Fruit fly (Drosophila melanogaster) whole organism, embryonic: ENCODE measurements around the gene ihog.

Source experiments
- ATbp ChIP-seq: fragments of 200-800 bp; sonication (Bioruptor generic); optimal IDR thresholded peaks from 2 replicates; lab custom pipeline; 2017; ENCODE audit warnings: missing biosample characterization, mild to moderate bottlenecking, missing genetic modification characterization, missing genetic modification reagents
- B-H2 ChIP-seq: fragments of 200-800 bp; sonication (Bioruptor generic); optimal IDR thresholded peaks from 2 replicates; lab custom pipeline; 2018; ENCODE audit warnings: missing biosample characterization, mild to moderate bottlenecking, missing genetic modification characterization
- BEAF-32 ChIP-seq: fragments of 200-800 bp; sonication (Bioruptor generic); optimal IDR thresholded peaks from 3 replicates; lab custom pipeline; 2017; ENCODE audit warnings: missing biosample characterization, missing genetic modification characterization, mild to moderate bottlenecking, moderate library complexity, missing genetic modification reagents
- CG10267 ChIP-seq: fragments of 200-800 bp; sonication (Bioruptor generic); optimal IDR thresholded peaks from 2 replicates; lab custom pipeline; 2018; ENCODE audit warnings: missing biosample characterization, mild to moderate bottlenecking, missing genetic modification characterization, moderate library complexity
- CG10431 ChIP-seq: fragments of 200-800 bp; sonication (Bioruptor generic); optimal IDR thresholded peaks from 3 replicates; lab custom pipeline; 2018; ENCODE audit warnings: missing biosample characterization, mild to moderate bottlenecking, missing genetic modification characterization
- CG10543 ChIP-seq: fragments of 200-800 bp; sonication (Bioruptor generic); optimal IDR thresholded peaks from 3 replicates; lab custom pipeline; 2017; ENCODE audit warnings: missing biosample characterization, mild to moderate bottlenecking, missing genetic modification characterization, moderate library complexity
- CG12391 ChIP-seq: fragments of 200-800 bp; sonication (Bioruptor generic); optimal IDR thresholded peaks from 3 replicates; lab custom pipeline; 2018; ENCODE audit warnings: missing biosample characterization, mild to moderate bottlenecking, missing genetic modification characterization, moderate library complexity
- CG13123 ChIP-seq: fragments of 200-800 bp; sonication (Bioruptor generic); optimal IDR thresholded peaks from 2 replicates; lab custom pipeline; 2016; ENCODE audit warnings: missing biosample characterization, missing genetic modification characterization
- CG13775 ChIP-seq: fragments of 200-800 bp; sonication (Bioruptor generic); optimal IDR thresholded peaks from 3 replicates; lab custom pipeline; 2017; ENCODE audit warnings: missing biosample characterization, mild to moderate bottlenecking, missing genetic modification characterization
- CG13894 ChIP-seq: fragments of 200-800 bp; sonication (Bioruptor generic); optimal IDR thresholded peaks from 3 replicates; lab custom pipeline; 2018; ENCODE audit warnings: missing biosample characterization, mild to moderate bottlenecking, missing genetic modification characterization, moderate library complexity
- CG14860 ChIP-seq: fragments of 200-800 bp; sonication (Bioruptor generic); IDR thresholded peaks from 3 replicates; pipeline ENCODE4 v1.3.6; 2022; ENCODE audit warnings: missing biosample characterization, missing genetic modification characterization; ENCODE audit not compliant: partially characterized antibody
- CG18011 ChIP-seq: fragments of 200-800 bp; sonication (Bioruptor generic); optimal IDR thresholded peaks from 2 replicates; lab custom pipeline; 2017; ENCODE audit warnings: missing biosample characterization, missing genetic modification characterization, mild to moderate bottlenecking, moderate library complexity, missing genotype
- CG18262 ChIP-seq: fragments of 200-800 bp; optimal IDR thresholded peaks from 3 replicates; lab custom pipeline; 2019; ENCODE audit warnings: missing biosample characterization, mild to moderate bottlenecking, missing genetic modification characterization, moderate library complexity
- CG18476 ChIP-seq: fragments of 200-800 bp; sonication (Bioruptor generic); optimal IDR thresholded peaks from 2 replicates; lab custom pipeline; 2016; ENCODE audit warnings: missing biosample characterization, mild to moderate bottlenecking, missing genetic modification characterization
- CG18764 ChIP-seq: fragments of 200-800 bp; sonication (Bioruptor generic); optimal IDR thresholded peaks from 3 replicates; lab custom pipeline; 2016; ENCODE audit warnings: missing biosample characterization, missing genetic modification characterization
- CG2678 ChIP-seq: fragments of 200-800 bp; sonication (Bioruptor generic); optimal IDR thresholded peaks from 3 replicates; lab custom pipeline; 2019; ENCODE audit warnings: missing biosample characterization, mild to moderate bottlenecking, missing genetic modification characterization, moderate library complexity
- CG34224 ChIP-seq: fragments of 200-800 bp; sonication (Bioruptor generic); IDR thresholded peaks from 3 replicates; pipeline ENCODE4 v1.3.6; 2022; ENCODE audit warnings: missing biosample characterization, missing genetic modification characterization; ENCODE audit not compliant: partially characterized antibody
- CG4360 ChIP-seq: fragments of 200-800 bp; sonication (Bioruptor generic); IDR thresholded peaks from 2 replicates; pipeline ENCODE4 v1.3.6; 2022; ENCODE audit warnings: missing biosample characterization, missing genetic modification characterization
- CG6272 ChIP-seq: fragments of 200-800 bp; sonication (Bioruptor generic); IDR thresholded peaks from 2 replicates; pipeline ENCODE4 v1.3.6; 2022; ENCODE audit warnings: missing biosample characterization, missing genetic modification characterization
- CG9437 ChIP-seq: fragments of 200-800 bp; sonication (Bioruptor generic); optimal IDR thresholded peaks from 2 replicates; lab custom pipeline; 2018; ENCODE audit warnings: missing biosample characterization, mild to moderate bottlenecking, missing genetic modification characterization
- CG9932 ChIP-seq: fragments of 200-800 bp; sonication (Bioruptor generic); IDR thresholded peaks from 2 replicates; pipeline ENCODE4 v1.3.6; 2022; ENCODE audit warnings: missing biosample characterization, missing genetic modification characterization
- Dad ChIP-seq: fragments of 200-800 bp; sonication (Bioruptor generic); optimal IDR thresholded peaks from 3 replicates; lab custom pipeline; 2016; ENCODE audit warnings: missing biosample characterization, missing genetic modification characterization
- Deaf1 ChIP-seq: fragments of 200-800 bp; optimal IDR thresholded peaks from 3 replicates; lab custom pipeline; 2019; ENCODE audit warnings: missing biosample characterization, mild to moderate bottlenecking, missing genetic modification characterization, moderate library complexity
- Dref ChIP-seq: fragments of 200-800 bp; sonication (Bioruptor generic); IDR thresholded peaks from 2 replicates; pipeline ENCODE4 v1.3.6; 2022; ENCODE audit warnings: missing biosample characterization, missing genetic modification characterization
- Gug ChIP-seq: fragments of 200-800 bp; sonication (Bioruptor generic); IDR thresholded peaks from 4 replicates; pipeline ENCODE4 v1.3.6; 2022; ENCODE audit warnings: missing biosample characterization, missing genetic modification characterization
- H15 ChIP-seq: fragments of 200-800 bp; sonication (Bioruptor generic); IDR thresholded peaks from 3 replicates; pipeline ENCODE4 v1.3.6; 2022; ENCODE audit warnings: missing biosample characterization, missing genetic modification characterization
- MESR4 ChIP-seq: fragments of 200-800 bp; sonication (Bioruptor generic); optimal IDR thresholded peaks from 2 replicates; lab custom pipeline; 2018; ENCODE audit warnings: missing biosample characterization, mild to moderate bottlenecking, missing genetic modification characterization, moderate library complexity
- NfI ChIP-seq: fragments of 200-800 bp; sonication (Bioruptor generic); optimal IDR thresholded peaks from 3 replicates; lab custom pipeline; 2018; ENCODE audit warnings: missing biosample characterization, mild to moderate bottlenecking, missing genetic modification characterization, moderate library complexity
- Oli ChIP-seq: fragments of 200-800 bp; sonication (Bioruptor generic); optimal IDR thresholded peaks from 2 replicates; lab custom pipeline; 2018; ENCODE audit warnings: missing biosample characterization, mild to moderate bottlenecking, missing genetic modification characterization, moderate library complexity
- Opbp ChIP-seq: fragments of 200-800 bp; sonication (Bioruptor generic); IDR thresholded peaks from 3 replicates; pipeline ENCODE4 v1.3.6; 2022; ENCODE audit warnings: missing biosample characterization, missing genetic modification characterization; ENCODE audit not compliant: partially characterized antibody
- Ptx1 ChIP-seq: fragments of 200-800 bp; sonication (Bioruptor generic); IDR thresholded peaks from 2 replicates; pipeline ENCODE4 v1.3.6; 2022; ENCODE audit warnings: missing biosample characterization, missing genetic modification characterization
- Sox100B ChIP-seq: fragments of 200-800 bp; sonication (Bioruptor generic); optimal IDR thresholded peaks from 3 replicates; lab custom pipeline; 2018; ENCODE audit warnings: missing biosample characterization, mild to moderate bottlenecking, missing genetic modification characterization
- amos ChIP-seq: fragments of 200-800 bp; sonication (Bioruptor generic); IDR thresholded peaks from 2 replicates; pipeline ENCODE4 v1.3.6; 2022; ENCODE audit warnings: missing biosample characterization, missing genetic modification characterization; ENCODE audit not compliant: partially characterized antibody
- dysf ChIP-seq: fragments of 200-800 bp; sonication (Bioruptor generic); IDR thresholded peaks from 3 replicates; pipeline ENCODE4 v1.3.6; 2022; ENCODE audit warnings: missing biosample characterization, missing genetic modification characterization
- kni ChIP-seq: fragments of 200-800 bp; sonication (Bioruptor generic); optimal IDR thresholded peaks from 3 replicates; lab custom pipeline; 2017; ENCODE audit warnings: mild to moderate bottlenecking, missing biosample characterization, missing genetic modification reagents, missing genetic modification characterization
- lov ChIP-seq, 2 experiments: fragments of 200-800 bp in 1 of 2; fragments of >200 bp in 1 of 2; sonication (Bioruptor generic) in 1 of 2; IDR thresholded peaks in 1 of 2; optimal IDR thresholded peaks in 1 of 2; 2 replicates in 1 of 2; 3 replicates in 1 of 2; pipeline versions ENCODE4 v1.3.6 to Lab custom; 2017 to 2022; ENCODE audit warnings: missing biosample characterization in 1 of 2, missing genetic modification characterization in 1 of 2
- mld ChIP-seq: fragments of 200-800 bp; sonication (Bioruptor generic); IDR thresholded peaks from 3 replicates; pipeline ENCODE4 v1.3.6; 2022; ENCODE audit warnings: missing biosample characterization, missing genetic modification characterization; ENCODE audit not compliant: partially characterized antibody
- nerfin-1 ChIP-seq: fragments of 200-800 bp; sonication (Bioruptor generic); optimal IDR thresholded peaks from 3 replicates; lab custom pipeline; 2019; ENCODE audit warnings: missing biosample characterization, mild to moderate bottlenecking, missing genetic modification characterization, moderate library complexity
- nerfin-2 ChIP-seq: fragments of 200-800 bp; sonication (Bioruptor generic); IDR thresholded peaks from 2 replicates; pipeline ENCODE4 v1.3.6; 2022; ENCODE audit warnings: missing biosample characterization, missing genetic modification characterization; ENCODE audit not compliant: partially characterized antibody
- nmo ChIP-seq: fragments of 200-800 bp; sonication (Bioruptor generic); optimal IDR thresholded peaks from 2 replicates; lab custom pipeline; 2018; ENCODE audit warnings: missing biosample characterization, mild to moderate bottlenecking, missing genetic modification characterization, moderate library complexity
- org-1 ChIP-seq: fragments of 200-800 bp; sonication (Bioruptor generic); optimal IDR thresholded peaks from 2 replicates; lab custom pipeline; 2017; ENCODE audit warnings: missing biosample characterization, missing genetic modification characterization
- row ChIP-seq: fragments of 200-800 bp; sonication (Bioruptor generic); IDR thresholded peaks from 3 replicates; pipeline ENCODE4 v1.3.6; 2022; ENCODE audit warnings: missing biosample characterization, missing genetic modification characterization
- sob ChIP-seq: fragments of 200-800 bp; sonication (Bioruptor generic); IDR thresholded peaks from 2 replicates; pipeline ENCODE4 v1.3.6; 2022; ENCODE audit warnings: missing biosample characterization, missing genetic modification characterization
- tin ChIP-seq: fragments of 200-800 bp; sonication (Bioruptor generic); optimal IDR thresholded peaks from 3 replicates; lab custom pipeline; 2016; ENCODE audit warnings: missing biosample characterization, missing genetic modification characterization
- tna ChIP-seq: fragments of 200-800 bp; sonication (Bioruptor generic); IDR thresholded peaks from 2 replicates; pipeline ENCODE4 v1.3.6; 2022; ENCODE audit warnings: missing biosample characterization, missing genetic modification characterization; ENCODE audit not compliant: partially characterized antibody
- twi ChIP-seq: fragments of 200-800 bp; optimal IDR thresholded peaks from 2 replicates; lab custom pipeline; 2019; ENCODE audit warnings: missing biosample characterization, mild to moderate bottlenecking, missing genetic modification characterization, moderate library complexity
- vnd ChIP-seq: fragments of 200-800 bp; sonication (Bioruptor generic); IDR thresholded peaks from 3 replicates; pipeline ENCODE4 v1.3.6; 2022; ENCODE audit warnings: missing biosample characterization, missing genetic modification characterization; ENCODE audit not compliant: partially characterized antibody

Gene ihog

DNA sequence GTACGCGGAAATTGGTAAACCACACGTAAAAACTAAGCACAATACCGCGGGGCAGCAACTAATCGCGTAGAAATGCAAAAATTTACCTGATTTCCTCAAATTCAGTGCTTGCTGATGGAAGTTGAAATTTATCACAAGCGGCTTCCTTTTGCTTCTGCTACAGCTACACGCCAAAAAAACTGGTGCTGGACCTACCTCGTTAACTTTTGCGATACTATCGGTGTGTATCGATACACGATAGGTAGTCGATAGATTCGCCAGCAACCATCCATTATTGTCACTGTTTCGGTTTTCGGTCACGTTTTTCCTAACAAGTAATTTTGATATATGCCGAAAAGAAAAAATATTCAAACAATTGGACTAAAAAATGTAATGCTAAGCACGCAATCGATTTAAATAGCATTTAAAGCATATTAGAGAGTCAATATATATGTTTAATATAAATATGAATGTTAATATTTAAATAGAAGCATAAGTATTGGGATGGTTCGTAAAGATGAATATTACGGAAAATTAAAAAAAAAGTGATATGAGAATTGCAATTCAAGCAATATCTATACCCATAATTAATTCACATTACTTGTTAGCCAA lies 18.9 kb upstream of the ihog start, which contains the start of gene Sumo (continued):
- TF ChIP-seq Oli (tag; lab: Kevin White, UChicago) (peak; percentile 30), nerfin-2 (GFP tag; lab: Robert Waterston, UW) (peak; percentile 98), CG10267 (peak; percentile 26), CG14860 (peak; percentile 99), amos (peak; percentile 100), kni (GFP tag; lab: Kevin White, UChicago) (no peak), Dad (no peak), tin (no peak), BEAF-32 (peak; percentile 98), Dref (peak; percentile 93), org-1 (GFP tag; lab: Kevin White, UChicago) (no peak), nerfin-1 (tag; lab: Kevin White, UChicago) (no peak), CG13894 (tag; lab: Kevin White, UChicago) (peak; percentile 22), CG6272 (GFP tag; lab: Robert Waterston, UW) (peak; percentile 80), CG13123 (GFP tag; lab: Kevin White, UChicago) (no peak), H15 (0 out of 3 replicates have a peak, but pooled peaks have one; percentile 8), tna (GFP tag; lab: Robert Waterston, UW) (peak; percentile 98), CG9932 (GFP tag; lab: Robert Waterston, UW) (peak; percentile 93), ATbp (GFP tag; lab: Kevin White, UChicago) (no peak), CG18262 (tag; lab: Kevin White, UChicago) (peak; percentile 50), CG10543 (GFP tag; lab: Kevin White, UChicago) (peak; percentile 41), dysf (GFP tag; lab: Robert Waterston, UW) (0 out of 3 replicates have a peak, but pooled peaks have one; percentile 7), Ptx1 (GFP tag; lab: Robert Waterston, UW) (no peak), CG9437 (GFP tag; lab: Kevin White, UChicago) (no peak), lov (optimal IDR thresholded peaks at IDR 0.05; lab: Kevin White, UChicago) (no peak), lov (GFP tag; IDR thresholded peaks at IDR 0.05; lab: Robert Waterston, UW) (0 out of 3 replicates have a peak, but pooled peaks have one; percentile 38), twi (tag; lab: Kevin White, UChicago) (peak; percentile 1), B-H2 (GFP tag; lab: Kevin White, UChicago) (peak; percentile 33), CG2678 (tag; lab: Kevin White, UChicago) (peak; percentile 33), CG4360 (GFP tag; lab: Robert Waterston, UW) (no peak), nmo (GFP tag; lab: Kevin White, UChicago) (peak; percentile 50), mld (GFP tag; lab: Robert Waterston, UW) (peak; percentile 100), row (GFP tag; lab: Robert Waterston, UW) (peak; percentile 93), Opbp (GFP tag; lab: Robert Waterston, UW) (peak; percentile 100), CG34224 (GFP tag; lab: Robert Waterston, UW) (peak; percentile 98), CG18764 (GFP tag; lab: Kevin White, UChicago) (no peak), CG13775 (GFP tag; lab: Kevin White, UChicago) (peak; percentile 59), Deaf1 (no peak), CG18476 (GFP tag; lab: Kevin White, UChicago) (no peak), Sox100B (peak; percentile 13), CG12391 (peak; percentile 35), Gug (GFP tag; lab: Robert Waterston, UW) (peak; percentile 83; the same call in 2 of the 4 replicates), NfI (GFP tag; lab: Kevin White, UChicago) (no peak), CG10431 (GFP tag; lab: Kevin White, UChicago) (no peak), sob (GFP tag; lab: Robert Waterston, UW) (peak; percentile 31; the same call in 1 of the 2 replicates), vnd (GFP tag; lab: Robert Waterston, UW) (peak; percentile 99), CG18011 (GFP tag; lab: Kevin White, UChicago) (no peak), MESR4 (peak; percentile 81)
